Fruit fly (Drosophila melanogaster) whole organism: ENCODE data around the gene CG12011.

ENCODE experiments used
- CG8478 ChIP-seq: fragments of >200 bp; optimal IDR thresholded peaks from 2 replicates; lab custom pipeline; 2018; ENCODE audit warnings: inconsistent platforms
- Dll ChIP-seq: fragments of >200 bp; optimal IDR thresholded peaks from 2 replicates; lab custom pipeline; 2017
- EcR ChIP-seq, 2 experiments: fragments of >200 bp; optimal IDR thresholded peaks; 2 replicates each; lab custom pipeline; 2017; ENCODE audit warnings: missing biosample characterization in 2 of 2, missing genetic modification characterization in 2 of 2, missing genetic modification reagents in 2 of 2
- pan ChIP-seq: fragments of >200 bp; optimal IDR thresholded peaks from 2 replicates; lab custom pipeline; 2017
- psq ChIP-seq: fragments of >200 bp; optimal IDR thresholded peaks from 2 replicates; lab custom pipeline; 2017
- usp ChIP-seq: fragments of >200 bp; optimal IDR thresholded peaks from 2 replicates; lab custom pipeline; 2017; ENCODE audit warnings: missing biosample characterization, missing genetic modification characterization, mixed read lengths

Gene CG12011

DNA sequence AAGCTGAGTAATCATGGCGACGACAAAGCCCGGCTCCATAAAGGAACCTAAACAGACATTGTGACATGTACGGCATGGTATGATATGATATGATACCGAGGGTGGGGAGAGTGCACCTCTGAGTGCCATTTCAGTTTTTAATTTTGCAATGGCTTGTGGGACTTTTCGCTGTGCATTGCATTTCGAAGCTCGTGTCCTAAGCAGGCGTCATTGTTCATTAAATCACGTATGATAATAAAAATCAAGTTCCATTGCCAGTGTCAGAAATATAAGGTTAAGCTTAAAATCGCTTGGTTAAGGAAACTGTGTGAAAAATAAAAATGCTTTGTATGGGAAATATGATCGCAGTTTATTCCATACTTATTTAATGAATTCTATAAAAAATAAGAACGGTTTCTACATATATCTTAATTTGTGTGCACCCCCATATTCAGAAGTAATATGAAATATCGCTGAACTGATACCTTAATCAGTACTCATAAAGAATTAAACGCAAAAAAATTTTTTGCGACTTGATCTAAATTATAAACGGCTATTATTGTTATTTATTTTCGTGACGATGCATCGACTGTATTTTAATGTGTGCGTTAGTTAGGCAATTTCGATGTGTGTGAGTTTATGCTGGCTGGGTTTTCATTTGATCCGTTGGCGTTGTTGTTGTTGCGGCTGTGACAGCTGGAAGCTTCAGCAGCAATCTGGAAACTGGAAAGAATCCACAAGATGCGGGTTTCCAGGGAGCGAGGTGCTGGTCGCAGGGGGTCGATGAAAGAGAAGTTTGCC, 35.2 kb downstream of the CG12011 start:
- TF ChIP-seq CG8478 (lab: Kevin White, UChicago) (no peak), EcR (GFP tag; optimal IDR thresholded peaks at IDR 0.05; lab: Kevin White, UChicago) (no peak), pan (lab: Kevin White, UChicago) (no peak), psq (lab: Kevin White, UChicago) (no peak), usp (GFP tag; lab: Kevin White, UChicago) (no peak), Dll (lab: Kevin White, UChicago) (no peak)

dm6 chr3L:1730160-1730595, 35.8 kb downstream of the CG12011 start:
- TF ChIP-seq psq (lab: Kevin White, UChicago), result no peak
- no peak for TF ChIP-seq Dll (lab: Kevin White, UChicago)
- TF ChIP-seq CG8478 (lab: Kevin White, UChicago), result no peak
- TF ChIP-seq EcR (GFP tag; optimal IDR thresholded peaks at IDR 0.05; lab: Kevin White, UChicago), result no peak
- no peak for TF ChIP-seq pan (lab: Kevin White, UChicago)
- TF ChIP-seq usp (GFP tag; lab: Kevin White, UChicago), result no peak

DNA sequence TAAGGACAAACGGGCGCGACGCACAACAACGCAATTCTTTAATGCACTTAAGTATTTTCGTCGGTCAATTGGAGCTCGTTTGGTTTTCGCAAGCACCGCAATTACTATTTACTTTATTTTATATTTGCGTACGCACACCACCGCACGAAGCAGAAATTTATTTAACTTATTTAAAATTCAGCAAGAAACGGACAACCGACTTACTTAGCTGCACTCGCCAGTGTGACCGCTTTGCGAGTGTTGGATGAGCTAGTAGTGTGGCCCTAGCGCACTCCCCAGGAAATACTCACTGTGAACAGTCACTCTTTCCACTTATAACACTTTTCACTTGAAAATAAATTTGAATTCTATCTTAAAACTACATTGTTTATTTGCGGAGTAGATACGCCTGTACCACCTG, 36.5 kb downstream of the CG12011 start, which contains the start of gene drpr:
TSS of gene drpr (minus strand) at position 235 of the 400 bp plus-strand sequence.
- TF ChIP-seq pan (lab: Kevin White, UChicago), result no peak
- TF ChIP-seq psq (lab: Kevin White, UChicago), result no peak
- TF ChIP-seq Dll (lab: Kevin White, UChicago), result no peak
- no peak for TF ChIP-seq CG8478 (lab: Kevin White, UChicago)
- no peak for TF ChIP-seq usp (GFP tag; lab: Kevin White, UChicago)
- no peak for TF ChIP-seq EcR (GFP tag; optimal IDR thresholded peaks at IDR 0.05; lab: Kevin White, UChicago)

DNA sequence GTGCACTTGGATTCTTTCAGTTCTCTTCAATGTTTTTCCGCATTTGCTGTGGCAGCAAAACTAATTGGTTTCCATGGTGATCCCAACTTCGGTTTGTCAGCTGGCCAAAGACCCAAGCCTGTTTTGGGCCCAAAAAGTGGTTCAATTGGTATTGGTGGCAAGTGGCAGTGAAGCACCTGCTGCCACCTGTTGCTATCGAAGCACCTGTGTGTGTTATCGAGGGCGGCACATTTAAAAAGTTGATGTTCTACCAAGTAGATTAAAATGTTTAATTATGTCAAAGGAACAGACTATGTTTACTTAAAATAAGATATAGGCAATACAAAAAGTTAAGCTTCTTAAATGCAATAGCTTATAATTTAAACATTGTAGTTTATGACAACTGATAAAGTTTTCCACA, 41.2 kb downstream of the CG12011 start, which contains the start of gene Oseg4:
TSS of gene Oseg4 (minus strand) at position 165 of the 400 bp plus-strand sequence.
- TF ChIP-seq usp (GFP tag; lab: Kevin White, UChicago) (no peak), CG8478 (lab: Kevin White, UChicago) (no peak), pan (lab: Kevin White, UChicago) (no peak)

DNA sequence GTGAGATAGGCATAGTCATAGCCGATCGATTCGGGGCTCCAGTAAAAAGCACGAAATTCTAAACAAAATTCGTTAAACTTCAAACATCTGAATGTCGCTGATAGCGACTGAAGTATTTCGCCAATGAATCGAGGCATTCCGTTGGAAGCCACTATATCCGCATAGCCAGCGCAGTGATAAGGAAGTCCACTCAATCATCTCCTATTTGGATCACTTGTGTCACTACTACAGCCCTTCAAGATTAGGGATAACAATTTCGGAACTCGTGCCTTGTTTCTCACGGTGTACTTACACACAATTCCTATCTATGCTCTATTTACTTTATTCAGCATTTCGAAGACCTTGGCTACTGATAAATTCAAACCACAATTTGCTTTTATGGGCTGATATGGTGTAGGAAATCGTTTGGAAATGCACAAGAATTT, 43.5 kb downstream of the CG12011 start, which contains the start of gene PIG-Wb:
TSS of gene PIG-Wb (minus strand) at position 209 of the 425 bp plus-strand sequence.
- TF ChIP-seq usp (GFP tag; lab: Kevin White, UChicago) (no peak), psq (lab: Kevin White, UChicago) (no peak), Dll (lab: Kevin White, UChicago) (no peak), pan (lab: Kevin White, UChicago) (no peak), CG8478 (lab: Kevin White, UChicago) (no peak), EcR (GFP tag; optimal IDR thresholded peaks at IDR 0.05; lab: Kevin White, UChicago) (no peak)

dm6 chr3L:1738375-1739328, 44.2 kb downstream of the CG12011 start, which contains the start of gene Gk2:
Gene Gk2, plus strand, starts transcription at chr3L:1738407.
- TF ChIP-seq Dll (lab: Kevin White, UChicago) (no peak), EcR (GFP tag; optimal IDR thresholded peaks at IDR 0.05; lab: Kevin White, UChicago) (no peak), pan (lab: Kevin White, UChicago) (no peak), usp (GFP tag; lab: Kevin White, UChicago) (no peak), psq (lab: Kevin White, UChicago) (no peak), CG8478 (lab: Kevin White, UChicago) (no peak)

DNA sequence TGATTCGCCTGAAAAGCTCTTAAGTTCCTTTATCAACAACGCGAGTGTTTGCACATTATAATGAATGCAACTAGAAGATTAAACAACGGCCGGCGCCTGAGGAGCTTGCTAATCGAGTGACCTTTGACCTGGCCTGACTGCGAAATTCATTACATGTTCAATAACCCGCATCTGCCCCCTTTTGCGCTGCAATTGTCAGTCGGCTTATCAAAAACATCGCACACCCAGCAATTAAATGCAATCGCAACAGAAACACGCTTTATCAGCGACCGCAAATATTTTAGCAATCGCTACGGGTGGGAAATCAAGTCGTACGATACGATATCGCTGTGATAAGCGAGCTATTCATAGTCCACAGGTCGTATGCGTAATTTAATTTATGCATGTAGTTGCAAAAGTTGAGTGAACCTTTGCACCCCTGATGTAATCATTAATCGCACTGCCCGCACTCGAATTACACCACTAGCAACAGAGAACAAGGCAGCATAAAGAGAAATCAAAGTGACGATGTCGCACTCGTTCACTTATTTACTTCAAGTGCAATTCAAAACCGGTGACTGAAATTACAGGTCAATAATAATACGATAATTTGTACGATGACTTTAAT, 45.2 kb downstream of the CG12011 start:
- TF ChIP-seq Dll (lab: Kevin White, UChicago) (no peak), EcR (GFP tag; optimal IDR thresholded peaks at IDR 0.05; lab: Kevin White, UChicago) (no peak), usp (GFP tag; lab: Kevin White, UChicago) (no peak), CG8478 (lab: Kevin White, UChicago) (no peak), pan (lab: Kevin White, UChicago) (no peak)

- no peak for TF ChIP-seq EcR (GFP tag; optimal IDR thresholded peaks at IDR 0.05; lab: Kevin White, UChicago)
Measured at dm6 chr3L:1740129-1740975, 45.9 kb downstream of the CG12011 start.

DNA sequence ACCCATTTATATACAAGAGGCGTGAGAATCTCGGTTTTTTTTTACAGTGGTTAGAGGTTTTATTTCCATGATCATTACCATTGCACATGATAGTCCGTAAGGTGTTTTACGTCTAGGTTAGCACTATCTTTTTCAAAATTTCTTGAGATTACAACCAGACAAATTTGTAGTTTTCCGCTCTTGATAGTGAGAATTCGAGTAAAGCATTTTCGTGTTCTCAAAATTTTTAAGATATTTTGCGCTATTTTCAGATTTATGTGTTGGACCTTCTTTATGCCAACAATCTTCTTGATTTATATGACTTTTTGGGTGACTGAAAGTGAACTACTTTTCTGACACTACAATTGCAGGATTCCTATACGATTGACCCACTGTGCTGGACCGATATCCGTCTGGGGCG, 46.7 kb downstream of the CG12011 start:
- TF ChIP-seq psq (lab: Kevin White, UChicago) (no peak), CG8478 (lab: Kevin White, UChicago) (no peak), EcR (GFP tag; optimal IDR thresholded peaks at IDR 0.05; lab: Kevin White, UChicago) (no peak), Dll (lab: Kevin White, UChicago) (no peak), usp (GFP tag; lab: Kevin White, UChicago) (no peak), pan (lab: Kevin White, UChicago) (no peak)
